Fruit fly (Drosophila melanogaster) whole organism, wandering third instar larva: ENCODE data around the gene Hip14.

ENCODE experiments used
- Abd-B ChIP-seq: fragments of >200 bp; optimal IDR thresholded peaks from 2 replicates; lab custom pipeline; 2017; ENCODE audit warnings: missing biosample characterization, missing genetic modification characterization
- CG32264 ChIP-seq: fragments of 200-800 bp; sonication (Bioruptor generic); optimal IDR thresholded peaks from 2 replicates; lab custom pipeline; 2016; ENCODE audit warnings: missing biosample characterization, missing genetic modification characterization
- CG9705 ChIP-seq: fragments of 200-800 bp; sonication (Bioruptor generic); optimal IDR thresholded peaks from 2 replicates; lab custom pipeline; 2018; ENCODE audit warnings: missing biosample characterization, mild to moderate bottlenecking, missing genetic modification characterization
- CrebA ChIP-seq: fragments of 200-800 bp; sonication (Bioruptor generic); optimal IDR thresholded peaks from 2 replicates; lab custom pipeline; 2016; ENCODE audit warnings: missing biosample characterization, mild to moderate bottlenecking, missing genetic modification characterization, borderline replicate concordance
- Dfd ChIP-seq: fragments of >200 bp; optimal IDR thresholded peaks from 2 replicates; lab custom pipeline; 2017; ENCODE audit warnings: missing biosample characterization, missing genetic modification characterization
- Dif ChIP-seq: fragments of 200-275, 200-300 bp; sonication (Bioruptor generic); optimal IDR thresholded peaks from 2 replicates; lab custom pipeline; 2018; ENCODE audit warnings: missing biosample characterization, missing genetic modification characterization; ENCODE audit not compliant: partially characterized antibody
- GATAd ChIP-seq: sonication (Bioruptor generic); optimal IDR thresholded peaks from 2 replicates; lab custom pipeline; 2016; ENCODE audit warnings: missing biosample characterization, missing genetic modification characterization
- HLH106 ChIP-seq: fragments of 200-800 bp; optimal IDR thresholded peaks from 3 replicates; lab custom pipeline; 2019; ENCODE audit warnings: missing biosample characterization, mild to moderate bottlenecking, missing genetic modification characterization, moderate library complexity
- Hnf4 ChIP-seq: fragments of 200-800 bp; sonication (Bioruptor generic); optimal IDR thresholded peaks from 2 replicates; lab custom pipeline; 2016; ENCODE audit warnings: missing biosample characterization, mild to moderate bottlenecking, missing genetic modification characterization
- Jra ChIP-seq: sonication (Bioruptor generic); optimal IDR thresholded peaks from 2 replicates; lab custom pipeline; 2016; ENCODE audit warnings: missing biosample characterization, missing genetic modification characterization
- Mio ChIP-seq: sonication (Bioruptor generic); optimal IDR thresholded peaks from 2 replicates; lab custom pipeline; 2016; ENCODE audit warnings: missing biosample characterization, missing genetic modification characterization
- Myc ChIP-seq: fragments of >200 bp; optimal IDR thresholded peaks from 2 replicates; lab custom pipeline; 2017
- N ChIP-seq: fragments of >200 bp; optimal IDR thresholded peaks from 2 replicates; lab custom pipeline; 2018; ENCODE audit warnings: missing biosample characterization, missing external identifiers, missing genetic modification characterization
- OdsH ChIP-seq: fragments of 200-800 bp; sonication (Bioruptor generic); optimal IDR thresholded peaks from 2 replicates; lab custom pipeline; 2016; ENCODE audit warnings: missing biosample characterization, mild to moderate bottlenecking, missing genetic modification characterization
- Rel ChIP-seq, 2 experiments: fragments of 200-800 bp; sonication (Bioruptor generic) in 1 of 2; optimal IDR thresholded peaks; 2 replicates in 1 of 2; 3 replicates in 1 of 2; lab custom pipeline; 2016 to 2019; ENCODE audit warnings: mild to moderate bottlenecking in 2 of 2, missing biosample characterization in 2 of 2, missing genetic modification characterization in 2 of 2, moderate library complexity in 1 of 2
- Sp1 ChIP-seq: fragments of 200-800 bp; sonication (Bioruptor generic); optimal IDR thresholded peaks from 3 replicates; lab custom pipeline; 2019; ENCODE audit warnings: missing biosample characterization, mild to moderate bottlenecking, missing genetic modification characterization, moderate library complexity
- Vsx2 ChIP-seq: fragments of 200-300, 225-300 bp; sonication (Bioruptor generic); optimal IDR thresholded peaks from 2 replicates; lab custom pipeline; 2018; ENCODE audit warnings: missing biosample characterization, missing genetic modification characterization; ENCODE audit not compliant: partially characterized antibody
- br ChIP-seq: fragments of 200-800 bp; sonication (Bioruptor generic); optimal IDR thresholded peaks from 2 replicates; lab custom pipeline; 2016; ENCODE audit warnings: missing biosample characterization, missing genetic modification characterization
- brk ChIP-seq: fragments of 200-800 bp; sonication (Bioruptor generic); optimal IDR thresholded peaks from 2 replicates; lab custom pipeline; 2016; ENCODE audit warnings: missing biosample characterization, mild to moderate bottlenecking, missing genetic modification characterization
- dl ChIP-seq, 2 experiments: fragments of 175-275, 200-275 bp in 1 of 2; fragments of 200-275 bp in 1 of 2; sonication (Bioruptor generic); optimal IDR thresholded peaks; lab custom pipeline; 2018; ENCODE audit warnings: mild to moderate bottlenecking in 2 of 2, missing biosample characterization in 2 of 2, missing genetic modification characterization in 2 of 2, moderate library complexity in 2 of 2; ENCODE audit not compliant: partially characterized antibody in 2 of 2, insufficient read depth in 1 of 2
- dmrt93B ChIP-seq: fragments of 200-800 bp; sonication (Bioruptor generic); optimal IDR thresholded peaks from 2 replicates; lab custom pipeline; 2018; ENCODE audit warnings: missing biosample characterization, mild to moderate bottlenecking, missing genetic modification characterization
- ey ChIP-seq: fragments of 200-800 bp; sonication (Bioruptor generic); optimal IDR thresholded peaks from 2 replicates; lab custom pipeline; 2016; ENCODE audit warnings: missing biosample characterization, missing genetic modification characterization
- foxo ChIP-seq, 2 experiments: fragments of 200-800 bp; sonication (Bioruptor generic); optimal IDR thresholded peaks; 2 replicates in 1 of 2; 3 replicates in 1 of 2; lab custom pipeline; 2016 to 2017; ENCODE audit warnings: missing biosample characterization in 2 of 2, missing genetic modification characterization in 2 of 2
- fru ChIP-seq: fragments of 200-800 bp; sonication (Bioruptor generic); optimal IDR thresholded peaks from 3 replicates; lab custom pipeline; 2016; ENCODE audit warnings: missing biosample characterization, mild to moderate bottlenecking, missing genetic modification characterization
- h ChIP-seq: fragments of 200-800 bp; sonication (Bioruptor generic); optimal IDR thresholded peaks from 3 replicates; lab custom pipeline; 2016; ENCODE audit warnings: missing biosample characterization, mild to moderate bottlenecking, missing genetic modification characterization
- jim ChIP-seq: fragments of 175-275, 200-325 bp; sonication (Bioruptor generic); optimal IDR thresholded peaks from 2 replicates; lab custom pipeline; 2016; ENCODE audit warnings: missing biosample characterization, mild to moderate bottlenecking, missing genetic modification characterization
- lola ChIP-seq: fragments of >200 bp; optimal IDR thresholded peaks from 2 replicates; lab custom pipeline; 2017; ENCODE audit warnings: missing biosample characterization, missing genetic modification characterization
- psq ChIP-seq: fragments of 200-800 bp; sonication (Bioruptor generic); optimal IDR thresholded peaks from 3 replicates; lab custom pipeline; 2017; ENCODE audit warnings: missing biosample characterization, mild to moderate bottlenecking, missing genetic modification characterization, moderate library complexity
- rgr ChIP-seq: fragments of 200-800 bp; sonication (Bioruptor generic); optimal IDR thresholded peaks from 3 replicates; lab custom pipeline; 2016; ENCODE audit warnings: missing biosample characterization, mild to moderate bottlenecking, missing genetic modification characterization
- sage ChIP-seq: fragments of 200-800 bp; sonication (Bioruptor generic); optimal IDR thresholded peaks from 2 replicates; lab custom pipeline; 2016; ENCODE audit warnings: missing biosample characterization, mild to moderate bottlenecking, missing genetic modification characterization
- sv ChIP-seq: fragments of 200-800 bp; sonication (Bioruptor generic); optimal IDR thresholded peaks from 3 replicates; lab custom pipeline; 2016; ENCODE audit warnings: missing biosample characterization, missing genetic modification characterization
- usp ChIP-seq: fragments of >200 bp; optimal IDR thresholded peaks from 2 replicates; lab custom pipeline; 2017; ENCODE audit warnings: missing biosample characterization, missing genetic modification characterization
- woc ChIP-seq: sonication (Bioruptor generic); optimal IDR thresholded peaks from 2 replicates; lab custom pipeline; 2016; ENCODE audit warnings: missing biosample characterization, mild to moderate bottlenecking, missing genetic modification characterization

Gene Hip14

dm6 chr3L:15987635-15988034 lies 401 bp upstream of the Hip14 start, which contains the start of gene PolD1:
Gene PolD1 (minus strand): TSS chr3L:15987815.
- TF ChIP-seq fru (GFP tag; lab: Kevin White, UChicago) (no peak), HLH106 (tag; lab: Kevin White, UChicago) (no peak), Myc (lab: Kevin White, UChicago) (no peak), usp (no peak), Hnf4 (GFP tag; lab: Kevin White, UChicago) (no peak), jim (GFP tag; lab: Kevin White, UChicago) (no peak), Vsx2 (GFP tag; lab: Kevin White, UChicago) (no peak)

dm6 chr3L:15996019-15996418 lies 8.0 kb downstream of the Hip14 start:
- TF ChIP-seq Mio (GFP tag; lab: Kevin White, UChicago) (no peak), GATAd (GFP tag; lab: Kevin White, UChicago) (no peak), Rel (GFP tag; optimal IDR thresholded peaks at IDR 0.05; lab: Kevin White, UChicago) (no peak), Rel (tag; optimal IDR thresholded peaks at IDR 0.05; lab: Kevin White, UChicago) (no peak), Abd-B (GFP tag; lab: Kevin White, UChicago) (no peak), dmrt93B (GFP tag; lab: Kevin White, UChicago) (no peak), sv (no peak), CG32264 (GFP tag; lab: Kevin White, UChicago) (no peak)
- TF ChIP-seq, all 38 proteins: peak for 0

- no peak for TF ChIP-seq OdsH
- TF ChIP-seq dmrt93B (GFP tag; lab: Kevin White, UChicago) = no peak
- TF ChIP-seq br (GFP tag; lab: Kevin White, UChicago) = no peak
- no peak for TF ChIP-seq Vsx2 (GFP tag; lab: Kevin White, UChicago)
- no peak for TF ChIP-seq CrebA (GFP tag; lab: Kevin White, UChicago)
- TF ChIP-seq fru (GFP tag; lab: Kevin White, UChicago) = no peak
Observed at dm6 chr3L:15998217-15998616, 10.2 kb downstream of the Hip14 start.

- TF ChIP-seq Dif (GFP tag; lab: Kevin White, UChicago) = no peak
- no peak for TF ChIP-seq N (GFP tag; lab: Kevin White, UChicago)
- TF ChIP-seq fru (GFP tag; lab: Kevin White, UChicago) = peak; percentile 26
- TF ChIP-seq Rel (GFP tag; optimal IDR thresholded peaks at IDR 0.05; lab: Kevin White, UChicago) = no peak
- TF ChIP-seq Rel (tag; optimal IDR thresholded peaks at IDR 0.05; lab: Kevin White, UChicago) = peak; percentile 90
- no peak for TF ChIP-seq Hnf4 (GFP tag; lab: Kevin White, UChicago)
- TF ChIP-seq CG9705 (GFP tag; lab: Kevin White, UChicago) = no peak
- peak; percentile 15 for TF ChIP-seq rgr (GFP tag; lab: Kevin White, UChicago)
- no peak for TF ChIP-seq Mio (GFP tag; lab: Kevin White, UChicago)
- no peak for TF ChIP-seq OdsH
- TF ChIP-seq sv = no peak
- TF ChIP-seq psq (GFP tag; lab: Kevin White, UChicago) = peak; percentile 37
Observed at dm6 chr3L:15999358-16000005, 11.4 kb downstream of the Hip14 start.

dm6 chr3L:16001164-16001679 lies 13.2 kb downstream of the Hip14 start:
- TF ChIP-seq Jra (GFP tag; lab: Kevin White, UChicago) (peak; percentile 34), Rel (GFP tag; optimal IDR thresholded peaks at IDR 0.05; lab: Kevin White, UChicago) (no peak), Rel (tag; optimal IDR thresholded peaks at IDR 0.05; lab: Kevin White, UChicago) (peak; percentile 58), usp (no peak), CrebA (GFP tag; lab: Kevin White, UChicago) (no peak), Myc (lab: Kevin White, UChicago) (no peak), sage (GFP tag; lab: Kevin White, UChicago) (no peak), psq (GFP tag; lab: Kevin White, UChicago) (peak; percentile 38), Hnf4 (GFP tag; lab: Kevin White, UChicago) (peak; percentile 47), brk (GFP tag; lab: Kevin White, UChicago) (peak; percentile 42), sv (peak; percentile 55), woc (peak; percentile 30), Dfd (GFP tag; lab: Kevin White, UChicago) (no peak), fru (GFP tag; lab: Kevin White, UChicago) (peak; percentile 70), CG32264 (GFP tag; lab: Kevin White, UChicago) (peak; percentile 6), Vsx2 (GFP tag; lab: Kevin White, UChicago) (no peak), br (GFP tag; lab: Kevin White, UChicago) (peak; percentile 66), h (GFP tag; lab: Kevin White, UChicago) (peak; percentile 76), jim (GFP tag; lab: Kevin White, UChicago) (no peak), Dif (GFP tag; lab: Kevin White, UChicago) (no peak), lola (GFP tag; lab: Kevin White, UChicago) (no peak), dl (GFP tag; optimal IDR thresholded peaks at IDR 0.05; lab: Kevin White, UChicago; ENCODE audit: insufficient read depth in 1 of 2, partially characterized antibody in 2 of 2) (no peak), Mio (GFP tag; lab: Kevin White, UChicago) (no peak), Abd-B (GFP tag; lab: Kevin White, UChicago) (no peak), Sp1 (GFP tag; lab: Kevin White, UChicago) (peak; percentile 54), rgr (GFP tag; lab: Kevin White, UChicago) (peak; percentile 66), foxo (GFP tag; optimal IDR thresholded peaks at IDR 0.05; lab: Kevin White, UChicago) (peak in 1 of 2 experiments; percentile 68), CG9705 (GFP tag; lab: Kevin White, UChicago) (no peak), HLH106 (tag; lab: Kevin White, UChicago) (peak; percentile 62), OdsH (peak; percentile 79), N (GFP tag; lab: Kevin White, UChicago) (no peak), dmrt93B (GFP tag; lab: Kevin White, UChicago) (no peak), ey (GFP tag; lab: Kevin White, UChicago) (peak; percentile 77)
